Worm (Caenorhabditis elegans) whole organism, L4 larva: ENCODE results near the gene W04G3.5.
A peak's percentile ranks its signal among the peaks of the same experiment; 100 is the strongest.

Source experiments
- F10B5.3 ChIP-seq: sonication (generic microtip); optimal IDR thresholded peaks from 2 replicates; lab custom pipeline; 2016; ENCODE audit warnings: mild to moderate bottlenecking, missing genetic modification characterization, missing compliant biosample characterization
- F26F4.8 ChIP-seq: fragments of 200-800 bp; sonication (Bioruptor generic); conservative IDR thresholded peaks from 2 replicates; pipeline ENCODE4 v1.3.6; 2022; ENCODE audit warnings: missing genetic modification characterization, missing compliant biosample characterization
- T20F7.1 ChIP-seq: fragments of 200-800 bp; sonication (Bioruptor generic); optimal IDR thresholded peaks from 2 replicates; lab custom pipeline; 2018; ENCODE audit warnings: mild to moderate bottlenecking, missing genetic modification characterization, missing compliant biosample characterization
- T26A8.4 ChIP-seq: fragments of 200-800 bp; sonication (Bioruptor generic); IDR thresholded peaks from 2 replicates; pipeline ENCODE4 v1.3.6; 2022; ENCODE audit warnings: missing genetic modification characterization, missing compliant biosample characterization
- Y105C5A.15 ChIP-seq: fragments of 200-800 bp; sonication (Bioruptor generic); IDR thresholded peaks from 2 replicates; pipeline ENCODE4 v1.3.6; 2022; ENCODE audit warnings: missing genetic modification characterization, missing compliant biosample characterization
- Y48G9A.11 ChIP-seq: fragments of 200-800 bp; sonication (Bioruptor generic); IDR thresholded peaks from 2 replicates; pipeline ENCODE4 v1.3.6; 2022; ENCODE audit warnings: missing genetic modification reagents, missing genetic modification characterization, missing compliant biosample characterization
- Y5F2A.4 ChIP-seq: fragments of 200-800 bp; sonication (Bioruptor generic); optimal IDR thresholded peaks from 2 replicates; lab custom pipeline; 2018; ENCODE audit warnings: mild to moderate bottlenecking, missing genetic modification characterization, missing compliant biosample characterization
- aha-1 ChIP-seq: fragments of 150-350 bp; peaks from one replicate; lab custom pipeline; 2014; ENCODE audit warnings: missing biosample characterization, missing genetic modification characterization
- aly-2 ChIP-seq: sonication (generic microtip); optimal IDR thresholded peaks from 2 replicates; lab custom pipeline; 2018; ENCODE audit warnings: missing biosample characterization, missing genetic modification characterization
- ceh-82 ChIP-seq: sonication (generic microtip); optimal IDR thresholded peaks from 2 replicates; lab custom pipeline; 2017; ENCODE audit warnings: missing biosample characterization, missing genetic modification characterization
- daf-16 ChIP-seq, 3 experiments: sonication (generic microtip); optimal IDR thresholded peaks; 2 replicates each; lab custom pipeline; 2016 to 2017; ENCODE audit warnings: missing genetic modification characterization in 3 of 3, missing genetic modification reagents in 3 of 3, mild to moderate bottlenecking in 2 of 3, missing compliant biosample characterization in 2 of 3, missing biosample characterization in 1 of 3, moderate library complexity in 1 of 3
- daf-8 ChIP-seq: fragments of 200-800 bp; sonication (Bioruptor generic); IDR thresholded peaks from 2 replicates; pipeline ENCODE4 v1.3.6; 2022; ENCODE audit warnings: missing genetic modification characterization, missing compliant biosample characterization
- dmd-8 ChIP-seq: fragments of 200-800 bp; sonication (Bioruptor generic); IDR thresholded peaks from 2 replicates; pipeline ENCODE4 v1.3.6; 2022; ENCODE audit warnings: missing genetic modification characterization, missing compliant biosample characterization
- dpl-1 ChIP-seq: fragments of 150-350 bp; optimal IDR thresholded peaks from 2 replicates; lab custom pipeline; 2014; ENCODE audit warnings: missing biosample characterization, missing genetic modification reagents, missing genetic modification characterization
- egl-27 ChIP-seq: sonication (generic microtip); optimal IDR thresholded peaks from 3 replicates; lab custom pipeline; 2017; ENCODE audit warnings: missing biosample characterization, missing genetic modification reagents, missing genetic modification characterization
- fkh-10 ChIP-seq: fragments of 150-350 bp; optimal IDR thresholded peaks from 2 replicates; lab custom pipeline; 2014; ENCODE audit warnings: missing biosample characterization, missing genetic modification reagents, missing genetic modification characterization
- fos-1 ChIP-seq: fragments of 150-350 bp; optimal IDR thresholded peaks from 2 replicates; lab custom pipeline; 2014; ENCODE audit warnings: missing biosample characterization, missing genetic modification characterization
- gei-8 ChIP-seq: fragments of 200-800 bp; sonication (Bioruptor generic); optimal IDR thresholded peaks from 2 replicates; lab custom pipeline; 2018; ENCODE audit warnings: mild to moderate bottlenecking, missing genetic modification characterization, missing compliant biosample characterization
- lim-7 ChIP-seq: fragments of 200-800 bp; sonication (Bioruptor generic); IDR thresholded peaks from 2 replicates; pipeline ENCODE4 v1.3.6; 2022; ENCODE audit warnings: missing genetic modification characterization, missing compliant biosample characterization
- lin-1 ChIP-seq: fragments of 200-800 bp; sonication (Bioruptor generic); IDR thresholded peaks from 2 replicates; pipeline ENCODE4 v1.3.6; 2022; ENCODE audit warnings: missing genetic modification reagents, missing genetic modification characterization, missing compliant biosample characterization
- mdl-1 ChIP-seq, 2 experiments: fragments of 150-350 bp in 1 of 2; sonication (generic microtip) in 1 of 2; optimal IDR thresholded peaks; 2 replicates each; lab custom pipeline; 2014 to 2017; ENCODE audit warnings: missing biosample characterization in 2 of 2, missing genetic modification characterization in 2 of 2
- nhr-102 ChIP-seq: sonication (generic microtip); optimal IDR thresholded peaks from 2 replicates; lab custom pipeline; 2016; ENCODE audit warnings: mild to moderate bottlenecking, missing genetic modification characterization, moderate library complexity, missing compliant biosample characterization
- nhr-111 ChIP-seq: fragments of 200-800 bp; sonication (Bioruptor generic); optimal IDR thresholded peaks from 2 replicates; lab custom pipeline; 2018; ENCODE audit warnings: mild to moderate bottlenecking, missing genetic modification characterization, missing compliant biosample characterization
- nhr-77 ChIP-seq: fragments of 150-350 bp; optimal IDR thresholded peaks from 2 replicates; lab custom pipeline; 2014; ENCODE audit warnings: missing biosample characterization, missing genetic modification characterization
- pha-4 ChIP-seq, 2 experiments: fragments of 150-350 bp in 1 of 2; fragments of 200-800 bp in 1 of 2; sonication (Bioruptor generic) in 1 of 2; IDR thresholded peaks in 1 of 2; optimal IDR thresholded peaks in 1 of 2; 2 replicates each; pipeline versions ENCODE4 v1.3.6 to Lab custom; 2014 to 2022; ENCODE audit warnings: missing genetic modification characterization in 2 of 2, missing genetic modification reagents in 2 of 2, missing biosample characterization in 1 of 2, missing compliant biosample characterization in 1 of 2
- pqm-1 ChIP-seq: sonication (generic microtip); optimal IDR thresholded peaks from 2 replicates; lab custom pipeline; 2017; ENCODE audit warnings: missing biosample characterization, missing genetic modification characterization
- saeg-2 ChIP-seq: fragments of 200-800 bp; sonication (Bioruptor generic); IDR thresholded peaks from 2 replicates; pipeline ENCODE4 v1.3.6; 2022; ENCODE audit warnings: missing genetic modification reagents, missing genetic modification characterization, missing compliant biosample characterization
- unc-130 ChIP-seq: sonication (generic microtip); optimal IDR thresholded peaks from 2 replicates; lab custom pipeline; 2016; ENCODE audit warnings: missing genetic modification reagents, missing genetic modification characterization, missing compliant biosample characterization
- unc-62 ChIP-seq, 3 experiments: fragments of 150-350 bp in 1 of 3; sonication (generic microtip); optimal IDR thresholded peaks in 2 of 3; peaks in 1 of 3; 1 replicate in 1 of 3; 2 replicates in 2 of 3; lab custom pipeline; 2014 to 2017; ENCODE audit warnings: missing biosample characterization in 3 of 3, missing genetic modification characterization in 3 of 3, missing genetic modification reagents in 3 of 3, missing genotype in 1 of 3
- zag-1 ChIP-seq: fragments of 150-350 bp; optimal IDR thresholded peaks from 2 replicates; lab custom pipeline; 2014; ENCODE audit warnings: missing biosample characterization, missing genetic modification characterization
- zfp-2 ChIP-seq: sonication (generic microtip); optimal IDR thresholded peaks from 2 replicates; lab custom pipeline; 2016; ENCODE audit warnings: mild to moderate bottlenecking, missing genetic modification characterization, missing compliant biosample characterization
- zfp-3 ChIP-seq: fragments of 200-800 bp; sonication (Bioruptor generic); conservative IDR thresholded peaks from 2 replicates; pipeline ENCODE4 v1.3.6; 2022; ENCODE audit warnings: missing genetic modification reagents, missing genetic modification characterization, missing compliant biosample characterization

Gene W04G3.5

ce11 chrX:11120808-11121207, 47.4 kb downstream of the W04G3.5 start, which contains the start of gene R08B4.3:
Gene R08B4.3, minus strand, starts transcription at chrX:11121005.
- TF ChIP-seq T20F7.1 (GFP tag; lab: Kevin White, UChicago) (peak; percentile 74), pqm-1 (tag; lab: Kevin White, UChicago) (no peak)

ce11 chrX:11122412-11122811, 49.0 kb downstream of the W04G3.5 start:
- TF ChIP-seq unc-62 (GFP tag; optimal IDR thresholded peaks at IDR 0.05 in 1 of 2; lab: Kevin White, UChicago) (peak in 1 of 2 experiments; percentile 66), unc-62 (tag; optimal IDR thresholded peaks at IDR 0.05; lab: Kevin White, UChicago) (no peak), unc-130 (no peak), ceh-82 (tag; lab: Kevin White, UChicago) (no peak), nhr-77 (tag; lab: Kevin White, UChicago) (no peak), aha-1 (peak; percentile 58), T26A8.4 (no peak), daf-8 (GFP tag; lab: Robert Waterston, UW) (no peak), gei-8 (GFP tag; lab: Kevin White, UChicago) (no peak)

- TF ChIP-seq dmd-8 (GFP tag; lab: Robert Waterston, UW) (no peak), F10B5.3 (tag; lab: Kevin White, UChicago) (no peak), nhr-111 (GFP tag; lab: Kevin White, UChicago) (no peak), fkh-10 (GFP tag; lab: Kevin White, UChicago) (no peak), Y48G9A.11 (GFP tag; lab: Robert Waterston, UW) (no peak), dpl-1 (GFP tag; lab: Kevin White, UChicago) (no peak), lin-1 (GFP tag; lab: Robert Waterston, UW) (no peak), T26A8.4 (no peak), zfp-3 (no peak), Y105C5A.15 (GFP tag; lab: Robert Waterston, UW) (no peak), zag-1 (no peak), zfp-2 (tag; lab: Kevin White, UChicago) (no peak), daf-16 (GFP tag; optimal IDR thresholded peaks at IDR 0.05; lab: Kevin White, UChicago) (no peak), daf-16 (tag; optimal IDR thresholded peaks at IDR 0.05; lab: Kevin White, UChicago) (no peak), unc-130 (no peak), F26F4.8 (no peak), nhr-102 (tag; lab: Kevin White, UChicago) (no peak), pha-4 (GFP tag; IDR thresholded peaks at IDR 0.05; lab: Robert Waterston, UW) (no peak), pha-4 (tag; optimal IDR thresholded peaks at IDR 0.05; lab: Kevin White, UChicago) (no peak), egl-27 (tag; lab: Kevin White, UChicago) (no peak), mdl-1 (tag; optimal IDR thresholded peaks at IDR 0.05; lab: Kevin White, UChicago) (no peak), gei-8 (GFP tag; lab: Kevin White, UChicago) (no peak)
These were observed 50.5 kb downstream of the W04G3.5 start for ce11 chrX:11123998-11124397.

ce11 chrX:11125520-11125919, 52.1 kb downstream of the W04G3.5 start, which contains the start of gene alr-1:
Gene alr-1, minus strand, starts transcription at chrX:11125620.
- no peak for TF ChIP-seq saeg-2 (GFP tag; lab: Robert Waterston, UW)
- TF ChIP-seq aly-2 (tag; lab: Kevin White, UChicago) = no peak
- no peak for TF ChIP-seq fos-1 (tag; lab: Kevin White, UChicago)
- TF ChIP-seq Y5F2A.4 = no peak
- TF ChIP-seq lim-7 = no peak
- TF ChIP-seq, all 104 proteins: peak for 0
